Worm (Caenorhabditis elegans): Measurements from ENCODE around the gene bmk-1.

- TF ChIP-seq ref-1 (GFP tag; conservative IDR thresholded peaks at IDR 0.05), result no peak
- TF ChIP-seq cog-1 (tag; optimal IDR thresholded peaks at IDR 0.05), result no peak
- no peak for TF ChIP-seq T22C8.4 (GFP tag; IDR thresholded peaks at IDR 0.05)
- no peak for TF ChIP-seq flt-1 (GFP tag; IDR thresholded peaks at IDR 0.05)
- no peak for TF ChIP-seq klf-2 (GFP tag; conservative IDR thresholded peaks at IDR 0.05)
- TF ChIP-seq tab-1 (GFP tag; IDR thresholded peaks at IDR 0.05), result no peak
Measured at ce11 chrV:14460122-14460521, 3.3 kb upstream of the bmk-1 start.
